Fruit fly (Drosophila melanogaster): ENCODE measurements around the gene CG3123.

DNA sequence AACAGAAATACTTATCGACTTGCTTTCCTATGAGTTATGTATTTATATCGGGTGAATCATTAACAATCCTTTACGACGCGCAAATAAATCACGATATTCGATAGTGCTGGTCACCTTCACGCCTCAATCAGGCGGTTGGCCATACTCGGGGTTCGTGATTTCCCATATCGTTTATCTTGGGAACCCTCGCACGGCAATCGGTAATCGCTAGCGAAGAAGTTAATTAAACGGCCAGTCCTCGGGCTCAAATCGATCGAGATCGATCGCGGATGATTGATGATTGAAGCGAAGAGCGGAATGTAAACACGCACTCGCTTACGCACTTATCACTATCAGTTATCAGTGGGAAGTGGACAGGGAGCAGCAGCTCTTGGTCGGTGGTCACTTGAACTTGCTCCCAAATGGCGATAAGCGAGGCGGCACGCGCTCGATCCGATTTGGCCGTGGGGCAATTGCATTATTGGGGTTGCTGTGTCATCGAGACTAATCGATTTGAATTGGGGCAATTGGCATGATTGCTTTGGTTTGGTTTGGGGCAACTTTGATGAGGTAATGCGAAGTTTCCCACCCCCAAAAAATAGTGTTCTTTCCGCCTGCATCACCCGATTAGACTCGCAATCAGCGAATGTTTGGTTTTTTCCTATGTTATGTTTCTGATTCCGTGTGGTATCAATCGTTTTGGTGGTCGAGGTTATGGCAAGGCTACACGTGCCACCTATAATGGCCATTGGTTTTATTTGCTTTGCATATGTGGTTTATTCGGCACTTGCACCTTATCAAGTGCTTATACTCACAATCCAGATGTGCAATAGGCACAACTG is 24.1 kb downstream of the CG3123 start:
- TF ChIP-seq CG8478 (optimal IDR thresholded peaks at IDR 0.05) (no peak), CTCF (optimal IDR thresholded peaks at IDR 0.05) (no peak)

All from S2 (cell line).